Worm (Caenorhabditis elegans) whole organism, L1 larva: ENCODE results near the gene F52H2.3.

Experiments used
- C04F5.9 ChIP-seq: sonication (generic microtip); optimal IDR thresholded peaks from 2 replicates; lab custom pipeline; 2016; ENCODE audit warnings: missing genetic modification characterization, missing compliant biosample characterization
- C16A3.4 ChIP-seq: fragments of 150-350 bp; optimal IDR thresholded peaks from 2 replicates; lab custom pipeline; 2014; ENCODE audit warnings: missing biosample characterization, missing genetic modification characterization
- C34B4.2 ChIP-seq: sonication (generic microtip); optimal IDR thresholded peaks from 2 replicates; lab custom pipeline; 2017; ENCODE audit warnings: mild to moderate bottlenecking, missing genetic modification characterization, missing compliant biosample characterization
- F16B12.6 ChIP-seq: fragments of 150-350 bp; optimal IDR thresholded peaks from 2 replicates; lab custom pipeline; 2014; ENCODE audit warnings: missing biosample characterization, missing genetic modification characterization
- ama-1 ChIP-seq: fragments of 150-350 bp; optimal IDR thresholded peaks from 2 replicates; lab custom pipeline; 2014
- blmp-1 ChIP-seq: fragments of 150-350 bp; optimal IDR thresholded peaks from 2 replicates; lab custom pipeline; 2014; ENCODE audit warnings: missing biosample characterization, missing genetic modification characterization
- ceh-8 ChIP-seq: fragments of 200-800 bp; sonication (Bioruptor generic); optimal IDR thresholded peaks from 2 replicates; lab custom pipeline; 2018; ENCODE audit warnings: mild to moderate bottlenecking, missing genetic modification characterization, moderate library complexity, missing compliant biosample characterization
- ceh-82 ChIP-seq, 3 experiments: fragments of 150-350 bp in 1 of 3; sonication (generic microtip) in 2 of 3; optimal IDR thresholded peaks; 2 replicates each; lab custom pipeline; 2014 to 2017; ENCODE audit warnings: missing biosample characterization in 3 of 3, missing genetic modification characterization in 3 of 3
- ceh-88 ChIP-seq: fragments of 200-800 bp; sonication (Bioruptor generic); IDR thresholded peaks from 2 replicates; pipeline ENCODE4 v1.3.6; 2022; ENCODE audit warnings: missing genetic modification characterization, missing compliant biosample characterization
- ces-1 ChIP-seq: fragments of 150-350 bp; optimal IDR thresholded peaks from 2 replicates; lab custom pipeline; 2014; ENCODE audit warnings: missing biosample characterization, missing genetic modification reagents, missing genetic modification characterization
- dpl-1 ChIP-seq, 3 experiments: fragments of 150-350 bp in 2 of 3; sonication (generic microtip) in 1 of 3; optimal IDR thresholded peaks; 2 replicates each; lab custom pipeline; 2014 to 2017; ENCODE audit warnings: missing biosample characterization in 3 of 3, missing genetic modification characterization in 3 of 3, missing genetic modification reagents in 3 of 3
- dsc-1 ChIP-seq: sonication (generic microtip); optimal IDR thresholded peaks from 2 replicates; lab custom pipeline; 2016; ENCODE audit warnings: mild to moderate bottlenecking, missing genetic modification characterization, missing compliant biosample characterization
- efl-1 ChIP-seq, 4 experiments: fragments of 150-350 bp; optimal IDR thresholded peaks in 3 of 4; peaks in 1 of 4; 1 replicate in 1 of 4; 2 replicates in 3 of 4; lab custom pipeline; 2014; ENCODE audit warnings: missing biosample characterization in 2 of 4, missing genetic modification characterization in 2 of 4, missing genetic modification reagents in 2 of 4
- efl-3 ChIP-seq: fragments of 200-800 bp; sonication (Bioruptor generic); optimal IDR thresholded peaks from 2 replicates; lab custom pipeline; 2018; ENCODE audit warnings: mild to moderate bottlenecking, missing genetic modification characterization, missing compliant biosample characterization
- egl-27 ChIP-seq, 2 experiments: fragments of 150-350 bp in 1 of 2; sonication (generic microtip); optimal IDR thresholded peaks; 3 replicates each; lab custom pipeline; 2017 to 2018; ENCODE audit warnings: missing biosample characterization in 2 of 2, missing genetic modification characterization in 2 of 2, missing genetic modification reagents in 2 of 2
- elt-2 ChIP-seq: sonication (generic microtip); optimal IDR thresholded peaks from 2 replicates; lab custom pipeline; 2016; ENCODE audit warnings: missing genetic modification characterization, mild to moderate bottlenecking, inconsistent platforms, missing compliant biosample characterization, missing genetic modification reagents
- elt-3 ChIP-seq, 6 experiments: fragments of 150-350 bp in 1 of 6; sonication (generic microtip); optimal IDR thresholded peaks; 2 replicates each; lab custom pipeline; 2017 to 2018; ENCODE audit warnings: missing biosample characterization in 6 of 6, missing genetic modification characterization in 6 of 6, inconsistent platforms in 1 of 6
- ets-5 ChIP-seq: fragments of 200-800 bp; sonication (Bioruptor generic); IDR thresholded peaks from 2 replicates; pipeline ENCODE4 v1.3.6; 2022; ENCODE audit warnings: missing genetic modification characterization, missing compliant biosample characterization
- fkh-8 ChIP-seq: sonication (generic microtip); optimal IDR thresholded peaks from 2 replicates; lab custom pipeline; 2016; ENCODE audit warnings: mild to moderate bottlenecking, missing genetic modification characterization, missing compliant biosample characterization
- fos-1 ChIP-seq: fragments of 150-350 bp; optimal IDR thresholded peaks from 2 replicates; lab custom pipeline; 2014; ENCODE audit warnings: missing biosample characterization, missing genetic modification characterization
- hlh-4 ChIP-seq: sonication (generic microtip); optimal IDR thresholded peaks from 2 replicates; lab custom pipeline; 2016; ENCODE audit warnings: mild to moderate bottlenecking, missing genetic modification characterization, missing compliant biosample characterization
- irx-1 ChIP-seq: sonication (generic microtip); optimal IDR thresholded peaks from 2 replicates; lab custom pipeline; 2016; ENCODE audit warnings: missing genetic modification characterization, missing compliant biosample characterization
- isw-1 ChIP-seq: fragments of 200-800 bp; sonication (Bioruptor generic); IDR thresholded peaks from 2 replicates; pipeline ENCODE4 v1.3.6; 2022; ENCODE audit warnings: missing genetic modification characterization, missing compliant biosample characterization
- lin-13 ChIP-seq: fragments of 150-350 bp; optimal IDR thresholded peaks from 2 replicates; lab custom pipeline; 2014; ENCODE audit warnings: missing biosample characterization, missing genetic modification reagents, missing genetic modification characterization
- lin-14 ChIP-seq: fragments of 200-800 bp; sonication (Bioruptor generic); optimal IDR thresholded peaks from 2 replicates; lab custom pipeline; 2018; ENCODE audit warnings: mild to moderate bottlenecking, missing genetic modification characterization, moderate library complexity, missing compliant biosample characterization
- lin-15B ChIP-seq: fragments of 150-350 bp; sonication (generic microtip); optimal IDR thresholded peaks from 3 replicates; lab custom pipeline; 2014; ENCODE audit warnings: missing biosample characterization, missing genetic modification characterization
- lin-35 ChIP-seq, 2 experiments: fragments of 150-350 bp; optimal IDR thresholded peaks; 2 replicates each; lab custom pipeline; 2014; ENCODE audit warnings: missing biosample characterization in 2 of 2, missing genetic modification characterization in 2 of 2, missing genetic modification reagents in 2 of 2
- lsy-2 ChIP-seq, 2 experiments: fragments of 150-350 bp; optimal IDR thresholded peaks; 2 replicates each; lab custom pipeline; 2014; ENCODE audit warnings: missing biosample characterization in 2 of 2, missing genetic modification characterization in 2 of 2
- mdl-1 ChIP-seq, 2 experiments: fragments of 150-350 bp; optimal IDR thresholded peaks; 2 replicates each; lab custom pipeline; 2014 to 2017; ENCODE audit warnings: missing biosample characterization in 2 of 2, missing genetic modification characterization in 2 of 2, inconsistent platforms in 1 of 2
- mef-2 ChIP-seq: fragments of 150-350 bp; optimal IDR thresholded peaks from 2 replicates; lab custom pipeline; 2014; ENCODE audit warnings: missing biosample characterization, missing genetic modification characterization
- mep-1 ChIP-seq: fragments of 150-350 bp; optimal IDR thresholded peaks from 2 replicates; lab custom pipeline; 2014; ENCODE audit warnings: missing biosample characterization, missing genetic modification characterization
- nhr-11 ChIP-seq: fragments of 150-350 bp; optimal IDR thresholded peaks from 2 replicates; lab custom pipeline; 2014; ENCODE audit warnings: missing biosample characterization, missing genetic modification characterization
- nhr-20 ChIP-seq: sonication (generic microtip); optimal IDR thresholded peaks from 2 replicates; lab custom pipeline; 2016; ENCODE audit warnings: mild to moderate bottlenecking, missing genetic modification characterization, missing compliant biosample characterization
- nhr-71 ChIP-seq: sonication (generic microtip); optimal IDR thresholded peaks from 2 replicates; lab custom pipeline; 2016; ENCODE audit warnings: mild to moderate bottlenecking, missing genetic modification characterization, moderate library complexity, missing compliant biosample characterization
- nhr-90 ChIP-seq: sonication (generic microtip); optimal IDR thresholded peaks from 2 replicates; lab custom pipeline; 2016; ENCODE audit warnings: mild to moderate bottlenecking, missing genetic modification characterization, missing compliant biosample characterization; ENCODE audit not compliant: poor library complexity
- pag-3 ChIP-seq: sonication (generic microtip); optimal IDR thresholded peaks from 2 replicates; lab custom pipeline; 2017; ENCODE audit warnings: missing genetic modification characterization, mild to moderate bottlenecking, missing compliant biosample characterization, antibody characterized with exemption, borderline replicate concordance; ENCODE audit not compliant: insufficient read depth
- pax-3 ChIP-seq: fragments of 200-800 bp; sonication (Bioruptor generic); optimal IDR thresholded peaks from 2 replicates; lab custom pipeline; 2018; ENCODE audit warnings: mild to moderate bottlenecking, missing genetic modification characterization, moderate library complexity, missing compliant biosample characterization
- pqm-1 ChIP-seq: sonication (generic microtip); optimal IDR thresholded peaks from 3 replicates; lab custom pipeline; 2017; ENCODE audit warnings: missing biosample characterization, missing genetic modification characterization
- skn-1 ChIP-seq: fragments of 150-350 bp; optimal IDR thresholded peaks from 2 replicates; lab custom pipeline; 2014; ENCODE audit warnings: missing biosample characterization, missing genetic modification characterization
- snu-23 ChIP-seq: sonication (generic microtip); optimal IDR thresholded peaks from 2 replicates; lab custom pipeline; 2016; ENCODE audit warnings: missing genetic modification characterization, missing compliant biosample characterization
- sox-4 ChIP-seq: sonication (generic microtip); optimal IDR thresholded peaks from 2 replicates; lab custom pipeline; 2016; ENCODE audit warnings: missing genetic modification characterization, missing compliant biosample characterization
- sup-37 ChIP-seq: fragments of 200-800 bp; sonication (Bioruptor generic); optimal IDR thresholded peaks from 2 replicates; lab custom pipeline; 2018; ENCODE audit warnings: mild to moderate bottlenecking, missing genetic modification characterization, missing compliant biosample characterization
- swsn-7 ChIP-seq: sonication (generic microtip); optimal IDR thresholded peaks from 2 replicates; lab custom pipeline; 2016; ENCODE audit warnings: missing genetic modification characterization, missing compliant biosample characterization
- tlp-1 ChIP-seq: fragments of 150-350 bp; optimal IDR thresholded peaks from 2 replicates; lab custom pipeline; 2014; ENCODE audit warnings: missing biosample characterization, missing genetic modification characterization
- unc-130 ChIP-seq: fragments of 150-350 bp; optimal IDR thresholded peaks from 2 replicates; lab custom pipeline; 2017; ENCODE audit warnings: missing biosample characterization, missing genetic modification characterization, inconsistent platforms
- unc-30 ChIP-seq: sonication (generic microtip); optimal IDR thresholded peaks from 2 replicates; lab custom pipeline; 2017; ENCODE audit warnings: missing biosample characterization, missing genetic modification characterization
- unc-62 ChIP-seq: fragments of 150-350 bp; optimal IDR thresholded peaks from 2 replicates; lab custom pipeline; 2014; ENCODE audit warnings: missing biosample characterization, missing genetic modification reagents, missing genetic modification characterization
- unc-98 ChIP-seq: fragments of 200-800 bp; sonication (Bioruptor generic); IDR thresholded peaks from 2 replicates; pipeline ENCODE4 v1.3.6; 2022; ENCODE audit warnings: missing genetic modification characterization, missing compliant biosample characterization
- vab-15 ChIP-seq: sonication (generic microtip); optimal IDR thresholded peaks from 2 replicates; lab custom pipeline; 2017; ENCODE audit warnings: missing genotype, mild to moderate bottlenecking, missing genetic modification characterization, missing compliant biosample characterization
- xbp-1 ChIP-seq: sonication (generic microtip); optimal IDR thresholded peaks from 2 replicates; lab custom pipeline; 2016; ENCODE audit warnings: missing genetic modification characterization, missing compliant biosample characterization
- zip-4 ChIP-seq: fragments of 200-800 bp; sonication (Bioruptor generic); optimal IDR thresholded peaks from 2 replicates; lab custom pipeline; 2018; ENCODE audit warnings: mild to moderate bottlenecking, missing genetic modification characterization, moderate library complexity, missing compliant biosample characterization
- ztf-11 ChIP-seq, 2 experiments: sonication (generic microtip); optimal IDR thresholded peaks; 2 replicates each; lab custom pipeline; 2016 to 2017; ENCODE audit warnings: missing genetic modification characterization in 2 of 2, missing biosample characterization in 1 of 2, missing compliant biosample characterization in 1 of 2

The F52H2.3 gene

ce11 chrX:2549322-2549721, 8.5 kb upstream of the F52H2.3 start:
- TF ChIP-seq snu-23 (GFP tag; lab: Kevin White, UChicago) (peak; percentile 84), egl-27 (tag; optimal IDR thresholded peaks at IDR 0.05; lab: Kevin White, UChicago) (no peak), xbp-1 (tag; lab: Kevin White, UChicago) (peak; percentile 29), elt-2 (tag; lab: Kevin White, UChicago) (peak; percentile 12), ama-1 (lab: Kevin White, UChicago) (no peak), ceh-8 (GFP tag; lab: Kevin White, UChicago) (peak; percentile 41), hlh-4 (tag; lab: Kevin White, UChicago) (no peak), isw-1 (GFP tag; lab: Robert Waterston, UW) (no peak), ceh-82 (tag; optimal IDR thresholded peaks at IDR 0.05; lab: Kevin White, UChicago) (peak; percentile 30 to 65 (median 36)), nhr-11 (tag; lab: Kevin White, UChicago) (no peak), C34B4.2 (tag; lab: Kevin White, UChicago) (no peak), mef-2 (peak; percentile 29), lin-13 (GFP tag; lab: Kevin White, UChicago) (no peak), vab-15 (no peak), unc-98 (no peak), nhr-90 (tag; lab: Kevin White, UChicago) (peak; percentile 74), unc-130 (peak; percentile 36), pax-3 (tag; lab: Kevin White, UChicago) (peak; percentile 30), unc-30 (tag; lab: Kevin White, UChicago) (no peak), dsc-1 (tag; lab: Kevin White, UChicago) (peak; percentile 74), swsn-7 (tag; lab: Kevin White, UChicago) (peak; percentile 75), ets-5 (GFP tag; lab: Robert Waterston, UW) (no peak), fkh-8 (tag; lab: Kevin White, UChicago) (peak; percentile 42), sox-4 (tag; lab: Kevin White, UChicago) (no peak), lin-15B (tag; lab: Kevin White, UChicago) (no peak), pag-3 (tag; lab: Kevin White, UChicago) (peak; percentile 52), sup-37 (peak; percentile 32), C04F5.9 (tag; lab: Kevin White, UChicago) (no peak), ceh-88 (peak; percentile 27; the same call in 1 of the 2 replicates), lin-35 (GFP tag; optimal IDR thresholded peaks at IDR 0.05; lab: Kevin White, UChicago) (peak; percentile 39 to 67), nhr-20 (tag; lab: Kevin White, UChicago) (peak; percentile 75), tlp-1 (tag; lab: Kevin White, UChicago) (no peak), efl-3 (no peak), blmp-1 (tag; lab: Kevin White, UChicago) (no peak), ces-1 (GFP tag; lab: Kevin White, UChicago) (no peak), irx-1 (tag; lab: Kevin White, UChicago) (peak; percentile 65), lsy-2 (tag; optimal IDR thresholded peaks at IDR 0.05; lab: Kevin White, UChicago) (peak; percentile 45 to 70), elt-3 (tag; optimal IDR thresholded peaks at IDR 0.05; lab: Kevin White, UChicago) (peak in 1 of 6 experiments; percentile 49), C16A3.4 (tag; lab: Kevin White, UChicago) (peak; percentile 71), lin-14 (GFP tag; lab: Kevin White, UChicago) (peak; percentile 79), mep-1 (tag; lab: Kevin White, UChicago) (peak; percentile 86), unc-62 (no peak), fos-1 (tag; lab: Kevin White, UChicago) (peak; percentile 43), pqm-1 (tag; lab: Kevin White, UChicago) (no peak), ztf-11 (tag; optimal IDR thresholded peaks at IDR 0.05; lab: Kevin White, UChicago) (peak in 1 of 2 experiments; percentile 50), nhr-71 (peak; percentile 80), zip-4 (no peak), efl-1 (optimal IDR thresholded peaks at IDR 0.05; lab: Kevin White, UChicago) (peak in 1 of 2 experiments; percentile 17), efl-1 (GFP tag; optimal IDR thresholded peaks at IDR 0.05 in 1 of 2; lab: Kevin White, UChicago) (peak in 1 of 2 experiments; percentile 93), F16B12.6 (tag; lab: Kevin White, UChicago) (no peak), skn-1 (tag; lab: Kevin White, UChicago) (peak; percentile 94), dpl-1 (GFP tag; optimal IDR thresholded peaks at IDR 0.05; lab: Kevin White, UChicago) (peak in 1 of 3 experiments; percentile 30), mdl-1 (tag; optimal IDR thresholded peaks at IDR 0.05; lab: Kevin White, UChicago) (peak in 1 of 2 experiments; percentile 53)
